Worm (Caenorhabditis elegans) whole organism, mixed stage, embryonic: ENCODE results near the gene htp-1.

ENCODE experiments used
- blmp-1 ChIP-seq: fragments of 150-350 bp; optimal IDR thresholded peaks from 2 replicates; lab custom pipeline; 2014; ENCODE audit warnings: missing biosample characterization, missing genetic modification characterization
- ceh-39 ChIP-seq: fragments of 150-350 bp; optimal IDR thresholded peaks from 2 replicates; lab custom pipeline; 2014; ENCODE audit warnings: missing biosample characterization, missing genetic modification characterization
- elt-1 ChIP-seq: sonication (generic microtip); optimal IDR thresholded peaks from 2 replicates; lab custom pipeline; 2017; ENCODE audit warnings: missing genetic modification characterization, mild to moderate bottlenecking, missing compliant biosample characterization, antibody characterized with exemption, moderate library complexity, borderline replicate concordance; ENCODE audit not compliant: insufficient read depth
- nhr-237 ChIP-seq: fragments of 150-350 bp; optimal IDR thresholded peaks from 2 replicates; lab custom pipeline; 2014; ENCODE audit warnings: missing biosample characterization, missing genetic modification characterization
- unc-120 ChIP-seq: sonication (generic microtip); optimal IDR thresholded peaks from 2 replicates; lab custom pipeline; 2017; ENCODE audit warnings: missing genetic modification characterization, missing compliant biosample characterization; ENCODE audit not compliant: poor library complexity, severe bottlenecking
- unc-39 ChIP-seq: fragments of 150-350 bp; optimal IDR thresholded peaks from 2 replicates; lab custom pipeline; 2014; ENCODE audit warnings: missing biosample characterization, missing genetic modification characterization
- unc-62 ChIP-seq: fragments of 150-350 bp; optimal IDR thresholded peaks from 2 replicates; lab custom pipeline; 2014; ENCODE audit warnings: missing biosample characterization, missing genetic modification reagents, missing genetic modification characterization

DNA sequence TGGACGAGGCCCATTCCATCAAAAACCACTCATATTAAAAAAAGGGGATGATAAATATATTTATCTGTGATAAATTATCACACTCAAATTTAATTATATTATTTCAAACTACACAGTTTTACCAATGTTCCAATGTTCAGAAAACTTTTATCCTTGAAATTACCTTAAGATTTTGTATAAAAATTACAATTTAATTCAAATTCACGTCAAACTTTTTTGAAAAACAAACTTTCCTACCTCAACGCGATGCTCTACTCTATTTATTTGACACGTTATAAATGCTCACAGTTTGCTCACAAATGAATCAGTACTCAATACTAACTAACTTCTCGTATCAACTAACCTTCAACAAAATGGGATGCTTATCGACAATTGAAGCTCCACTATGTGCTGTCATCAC, 8.7 kb downstream of the htp-1 start, which contains the start of gene F41H10.1:
- TF ChIP-seq blmp-1 (tag; lab: Kevin White, UChicago) (no peak), unc-120 (no peak), ceh-39 (tag; lab: Kevin White, UChicago) (no peak), nhr-237 (tag; lab: Kevin White, UChicago) (no peak), unc-62 (GFP tag; lab: Kevin White, UChicago) (no peak), unc-39 (tag; lab: Kevin White, UChicago) (no peak), elt-1 (tag; lab: Kevin White, UChicago) (no peak)
